Fruit fly (Drosophila melanogaster) whole organism, adult: Measurements from ENCODE around the gene CG13308.

Experiments used
- CG11617 ChIP-seq: fragments of 200-800 bp; sonication (Bioruptor generic); optimal IDR thresholded peaks from 2 replicates; lab custom pipeline; 2017; ENCODE audit warnings: mild to moderate bottlenecking, missing biosample characterization, missing genetic modification reagents, missing genetic modification characterization
- CG12768 ChIP-seq: fragments of 200-800 bp; sonication (Bioruptor generic); optimal IDR thresholded peaks from 2 replicates; lab custom pipeline; 2017; ENCODE audit warnings: missing biosample characterization, missing genetic modification characterization, mild to moderate bottlenecking, moderate library complexity, missing genetic modification reagents
- CG14711 ChIP-seq: fragments of 200-800 bp; sonication (Bioruptor generic); optimal IDR thresholded peaks from 2 replicates; lab custom pipeline; 2018; ENCODE audit warnings: missing biosample characterization, mild to moderate bottlenecking, missing genetic modification characterization, moderate library complexity
- CG1620 ChIP-seq: fragments of 200-800 bp; sonication (Bioruptor generic); optimal IDR thresholded peaks from 2 replicates; lab custom pipeline; 2016; ENCODE audit warnings: missing biosample characterization, missing genetic modification characterization
- CG33017 ChIP-seq: fragments of 200-800 bp; sonication (Bioruptor generic); optimal IDR thresholded peaks from 2 replicates; lab custom pipeline; 2018; ENCODE audit warnings: missing biosample characterization, mild to moderate bottlenecking, missing genetic modification characterization, moderate library complexity
- CG5204 ChIP-seq: fragments of 200-800 bp; sonication (Bioruptor generic); optimal IDR thresholded peaks from 2 replicates; lab custom pipeline; 2016; ENCODE audit warnings: missing biosample characterization, missing genetic modification characterization
- CG7045 ChIP-seq: fragments of 200-800 bp; sonication (Bioruptor generic); optimal IDR thresholded peaks from 2 replicates; lab custom pipeline; 2017; ENCODE audit warnings: missing biosample characterization, mild to moderate bottlenecking, missing genetic modification characterization
- CG7101 ChIP-seq: fragments of 200-800 bp; sonication (Bioruptor generic); optimal IDR thresholded peaks from 2 replicates; lab custom pipeline; 2018; ENCODE audit warnings: missing biosample characterization, mild to moderate bottlenecking, missing genetic modification characterization, moderate library complexity
- Clk ChIP-seq: fragments of 200-800 bp; sonication (Bioruptor generic); optimal IDR thresholded peaks from 2 replicates; lab custom pipeline; 2017; ENCODE audit warnings: missing biosample characterization, missing genetic modification characterization
- Crg-1 ChIP-seq: fragments of 200-800 bp; sonication (Bioruptor generic); optimal IDR thresholded peaks from 2 replicates; lab custom pipeline; 2016; ENCODE audit warnings: missing biosample characterization, missing genetic modification characterization
- Hr96 ChIP-seq: fragments of 200-800 bp; sonication (Bioruptor generic); optimal IDR thresholded peaks from 2 replicates; lab custom pipeline; 2016; ENCODE audit warnings: missing biosample characterization, missing genetic modification characterization
- Mnt ChIP-seq: fragments of 200-800 bp; sonication (Bioruptor generic); optimal IDR thresholded peaks from 2 replicates; lab custom pipeline; 2016; ENCODE audit warnings: missing biosample characterization, mild to moderate bottlenecking, missing genetic modification characterization
- bab1 ChIP-seq: fragments of 200-800 bp; sonication (Bioruptor generic); optimal IDR thresholded peaks from 3 replicates; lab custom pipeline; 2019; ENCODE audit warnings: missing biosample characterization, mild to moderate bottlenecking, missing genetic modification characterization, moderate library complexity
- cic ChIP-seq: fragments of 200-800 bp; sonication (Bioruptor generic); optimal IDR thresholded peaks from 2 replicates; lab custom pipeline; 2017; ENCODE audit warnings: missing biosample characterization, mild to moderate bottlenecking, missing genetic modification characterization, moderate library complexity
- cnc ChIP-seq, 2 experiments: fragments of >200 bp; optimal IDR thresholded peaks; 2 replicates each; lab custom pipeline; 2017
- kay ChIP-seq: fragments of 200-800 bp; sonication (Bioruptor generic); peaks from one replicate; lab custom pipeline; 2016; ENCODE audit warnings: missing biosample characterization, missing genetic modification characterization, borderline replicate concordance
- ovo ChIP-seq: fragments of 200-800 bp; sonication (Bioruptor generic); optimal IDR thresholded peaks from 2 replicates; lab custom pipeline; 2016; ENCODE audit warnings: missing biosample characterization, missing genetic modification characterization
- pad ChIP-seq: fragments of 200-800 bp; sonication (Bioruptor generic); optimal IDR thresholded peaks from 3 replicates; lab custom pipeline; 2017; ENCODE audit warnings: missing biosample characterization, missing genetic modification characterization, mild to moderate bottlenecking, moderate library complexity, missing genetic modification reagents
- tj ChIP-seq: fragments of 200-800 bp; sonication (Bioruptor generic); optimal IDR thresholded peaks from 3 replicates; lab custom pipeline; 2017; ENCODE audit warnings: missing biosample characterization, mild to moderate bottlenecking, missing genetic modification characterization, moderate library complexity
- toe ChIP-seq: fragments of 200-800 bp; sonication (Bioruptor generic); optimal IDR thresholded peaks from 2 replicates; lab custom pipeline; 2016; ENCODE audit warnings: missing biosample characterization, missing genetic modification characterization

Gene CG13308

DNA sequence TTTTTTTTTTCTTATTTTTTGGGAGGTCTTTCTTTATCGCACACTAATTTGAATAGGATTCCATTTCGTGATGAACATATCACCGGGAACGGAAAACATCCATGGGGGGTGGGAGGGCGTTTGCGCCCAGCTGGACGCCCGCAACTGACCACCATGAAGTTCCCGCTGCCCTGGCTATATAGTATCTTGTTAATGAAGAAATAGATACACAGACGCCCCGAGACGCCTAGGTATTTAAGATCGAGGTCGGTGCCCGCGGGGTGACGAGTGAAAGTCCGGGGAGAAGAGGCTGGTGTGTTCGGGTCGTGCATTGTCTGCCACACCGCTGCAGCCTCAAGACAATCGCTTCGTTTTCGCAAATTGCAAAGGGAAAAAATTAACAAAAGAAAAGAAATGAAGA, 17.7 kb downstream of the CG13308 start:
- TF ChIP-seq Hr96 (GFP tag; lab: Kevin White, UChicago) = no peak
- no peak for TF ChIP-seq pad (GFP tag; lab: Kevin White, UChicago)
- no peak for TF ChIP-seq Crg-1
- TF ChIP-seq CG33017 (tag; lab: Kevin White, UChicago) = no peak
- TF ChIP-seq CG14711 (tag; lab: Kevin White, UChicago) = no peak
- TF ChIP-seq CG11617 (GFP tag; lab: Kevin White, UChicago) = no peak
- no peak for TF ChIP-seq Clk (GFP tag; lab: Kevin White, UChicago)
- no peak for TF ChIP-seq CG1620
- no peak for TF ChIP-seq toe
- no peak for TF ChIP-seq CG12768 (GFP tag; lab: Kevin White, UChicago)
- TF ChIP-seq tj (GFP tag; lab: Kevin White, UChicago) = no peak
- no peak for TF ChIP-seq CG7045 (GFP tag; lab: Kevin White, UChicago)
- no peak for TF ChIP-seq ovo (GFP tag; lab: Kevin White, UChicago)
- no peak for TF ChIP-seq CG7101 (tag; lab: Kevin White, UChicago)
- TF ChIP-seq kay (GFP tag; lab: Kevin White, UChicago) = no peak
- TF ChIP-seq cnc (optimal IDR thresholded peaks at IDR 0.05; lab: Kevin White, UChicago) = no peak
- no peak for TF ChIP-seq bab1
- TF ChIP-seq CG5204 = no peak
- no peak for TF ChIP-seq Mnt (GFP tag; lab: Kevin White, UChicago)
- TF ChIP-seq cic (GFP tag; lab: Kevin White, UChicago) = no peak

- peak; percentile 51 for TF ChIP-seq CG7045 (GFP tag; lab: Kevin White, UChicago)
- TF ChIP-seq CG5204 = no peak
- peak; percentile 68 for TF ChIP-seq cic (GFP tag; lab: Kevin White, UChicago)
- TF ChIP-seq toe = peak; percentile 52
- no peak for TF ChIP-seq cnc (optimal IDR thresholded peaks at IDR 0.05; lab: Kevin White, UChicago)
- peak; percentile 63 for TF ChIP-seq Mnt (GFP tag; lab: Kevin White, UChicago)
- no peak for TF ChIP-seq pad (GFP tag; lab: Kevin White, UChicago)
- no peak for TF ChIP-seq Crg-1
- no peak for TF ChIP-seq ovo (GFP tag; lab: Kevin White, UChicago)
- TF ChIP-seq CG33017 (tag; lab: Kevin White, UChicago) = peak; percentile 64
- TF ChIP-seq CG7101 (tag; lab: Kevin White, UChicago) = peak; percentile 2
- peak; percentile 72 for TF ChIP-seq tj (GFP tag; lab: Kevin White, UChicago)
- TF ChIP-seq CG14711 (tag; lab: Kevin White, UChicago) = peak; percentile 31
- TF ChIP-seq CG12768 (GFP tag; lab: Kevin White, UChicago) = peak; percentile 36
- TF ChIP-seq bab1 = peak; percentile 57
- peak; percentile 53 for TF ChIP-seq Hr96 (GFP tag; lab: Kevin White, UChicago)
- peak; percentile 42 for TF ChIP-seq CG11617 (GFP tag; lab: Kevin White, UChicago)
- peak; percentile 91 for TF ChIP-seq kay (GFP tag; lab: Kevin White, UChicago)
- TF ChIP-seq CG1620 = no peak
- no peak for TF ChIP-seq Clk (GFP tag; lab: Kevin White, UChicago)
Measured at dm6 chr3L:8827133-8827867, 19.0 kb downstream of the CG13308 start, which contains the start of gene dally. TSS of gene dally (plus strand) at chr3L:8827505.

dm6 chr3L:8827868-8828159, 19.5 kb downstream of the CG13308 start:
- TF ChIP-seq ovo (GFP tag; lab: Kevin White, UChicago) (no peak), Hr96 (GFP tag; lab: Kevin White, UChicago) (no peak), CG12768 (GFP tag; lab: Kevin White, UChicago) (no peak), Clk (GFP tag; lab: Kevin White, UChicago) (no peak), cic (GFP tag; lab: Kevin White, UChicago) (no peak), CG1620 (no peak), kay (GFP tag; lab: Kevin White, UChicago) (no peak), CG33017 (tag; lab: Kevin White, UChicago) (no peak), Crg-1 (no peak), bab1 (no peak)

dm6 chr3L:8829572-8829971, 21.2 kb downstream of the CG13308 start:
- TF ChIP-seq Clk (GFP tag; lab: Kevin White, UChicago) = no peak
- no peak for TF ChIP-seq Crg-1
- TF ChIP-seq pad (GFP tag; lab: Kevin White, UChicago) = no peak
- TF ChIP-seq cnc (optimal IDR thresholded peaks at IDR 0.05; lab: Kevin White, UChicago) = no peak
- TF ChIP-seq toe = no peak
- no peak for TF ChIP-seq CG7045 (GFP tag; lab: Kevin White, UChicago)

- TF ChIP-seq kay (GFP tag; lab: Kevin White, UChicago) (peak; percentile 67), tj (GFP tag; lab: Kevin White, UChicago) (peak; percentile 23), CG14711 (tag; lab: Kevin White, UChicago) (no peak)
Measured at dm6 chr3L:8830017-8830702, 21.8 kb downstream of the CG13308 start.

DNA sequence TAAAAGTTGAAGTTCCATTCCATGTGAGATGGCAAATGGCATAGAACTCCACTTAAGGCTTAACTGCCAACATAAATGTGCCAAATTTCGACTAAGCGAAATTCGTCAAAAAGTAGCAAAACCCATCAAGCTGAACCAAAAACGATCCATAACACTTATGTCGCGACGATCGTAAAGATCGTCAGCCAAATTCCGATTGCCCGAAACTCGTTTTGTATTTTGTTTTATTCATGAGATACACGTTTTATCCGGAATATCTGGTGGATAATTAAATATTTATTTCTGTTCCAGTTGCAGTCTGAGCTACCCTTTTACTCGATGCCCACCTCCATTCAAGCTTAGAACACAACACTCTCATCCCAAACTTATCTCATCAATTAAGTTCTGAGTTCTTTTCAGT, 22.6 kb downstream of the CG13308 start:
- TF ChIP-seq kay (GFP tag; lab: Kevin White, UChicago) = no peak
- no peak for TF ChIP-seq tj (GFP tag; lab: Kevin White, UChicago)
- no peak for TF ChIP-seq CG7101 (tag; lab: Kevin White, UChicago)
- no peak for TF ChIP-seq ovo (GFP tag; lab: Kevin White, UChicago)
- no peak for TF ChIP-seq CG5204
